Worm (Caenorhabditis elegans): ENCODE data around the gene T10G3.2.

ce11 chrV:13464123-13464522, 15.5 kb downstream of the T10G3.2 start:
- no peak for TF ChIP-seq efl-1 (optimal IDR thresholded peaks at IDR 0.05)
- TF ChIP-seq efl-1 (GFP tag; optimal IDR thresholded peaks at IDR 0.05 in 1 of 2), result no peak
- no peak for TF ChIP-seq nhr-76 (tag; optimal IDR thresholded peaks at IDR 0.05)
- no peak for TF ChIP-seq ces-1 (GFP tag; optimal IDR thresholded peaks at IDR 0.05)
- no peak for TF ChIP-seq grh-1 (GFP tag; IDR thresholded peaks at IDR 0.05)
- TF ChIP-seq rnt-1 (tag; optimal IDR thresholded peaks at IDR 0.05), result peak; percentile 1
- no peak for TF ChIP-seq C04F5.9 (tag; optimal IDR thresholded peaks at IDR 0.05)
- peak in 1 of 3 experiments; percentile 1 for TF ChIP-seq dpl-1 (GFP tag; optimal IDR thresholded peaks at IDR 0.05)
- no peak for TF ChIP-seq unc-86 (tag; optimal IDR thresholded peaks at IDR 0.05)
- TF ChIP-seq aly-2 (tag; optimal IDR thresholded peaks at IDR 0.05), result no peak
- no peak for TF ChIP-seq ceh-82 (tag; optimal IDR thresholded peaks at IDR 0.05)

Data from whole organism, L1 larva.